Fruit fly (Drosophila melanogaster) whole organism, embryonic: ENCODE results near the gene armi.

Experiments used
- B-H1 ChIP-seq: fragments of 200-800 bp; sonication (Bioruptor generic); IDR thresholded peaks from 3 replicates; pipeline ENCODE4 v1.3.6; 2022; ENCODE audit warnings: missing biosample characterization, missing genetic modification characterization
- CG10431 ChIP-seq: fragments of 200-800 bp; sonication (Bioruptor generic); optimal IDR thresholded peaks from 3 replicates; lab custom pipeline; 2018; ENCODE audit warnings: missing biosample characterization, mild to moderate bottlenecking, missing genetic modification characterization
- CG11695 ChIP-seq: fragments of 200-800 bp; sonication (Bioruptor generic); IDR thresholded peaks from 3 replicates; pipeline ENCODE4 v1.3.6; 2022; ENCODE audit warnings: missing biosample characterization, missing genetic modification characterization
- CG12236 ChIP-seq: fragments of 200-800 bp; sonication (Bioruptor generic); optimal IDR thresholded peaks from 2 replicates; lab custom pipeline; 2016; ENCODE audit warnings: missing biosample characterization, missing genetic modification characterization
- CG13123 ChIP-seq: fragments of 200-800 bp; sonication (Bioruptor generic); optimal IDR thresholded peaks from 2 replicates; lab custom pipeline; 2016; ENCODE audit warnings: missing biosample characterization, missing genetic modification characterization
- CG14441 ChIP-seq: fragments of 200-800 bp; sonication (Bioruptor generic); IDR thresholded peaks from 2 replicates; pipeline ENCODE4 v1.3.6; 2022; ENCODE audit warnings: missing biosample characterization, missing genetic modification characterization
- CG17359 ChIP-seq: fragments of 200-800 bp; sonication (Bioruptor generic); optimal IDR thresholded peaks from 3 replicates; lab custom pipeline; 2018; ENCODE audit warnings: missing biosample characterization, mild to moderate bottlenecking, missing genetic modification characterization, moderate library complexity
- CG17361 ChIP-seq: fragments of 200-800 bp; sonication (Bioruptor generic); IDR thresholded peaks from 3 replicates; pipeline ENCODE4 v1.3.6; 2022; ENCODE audit warnings: missing biosample characterization, missing genetic modification characterization
- CG17612 ChIP-seq: fragments of 200-800 bp; sonication (Bioruptor generic); IDR thresholded peaks from 2 replicates; pipeline ENCODE4 v1.3.6; 2022; ENCODE audit warnings: missing biosample characterization, missing genetic modification characterization
- CG2129 ChIP-seq: fragments of 200-800 bp; sonication (Bioruptor generic); IDR thresholded peaks from 2 replicates; pipeline ENCODE4 v1.3.6; 2022; ENCODE audit warnings: missing biosample characterization, missing genetic modification characterization; ENCODE audit not compliant: partially characterized antibody
- CG31441 ChIP-seq: fragments of 200-800 bp; sonication (Bioruptor generic); IDR thresholded peaks from 2 replicates; pipeline ENCODE4 v1.3.6; 2022; ENCODE audit warnings: missing biosample characterization, missing genetic modification characterization
- CG3281 ChIP-seq: fragments of 200-800 bp; sonication (Bioruptor generic); optimal IDR thresholded peaks from 3 replicates; lab custom pipeline; 2017; ENCODE audit warnings: missing biosample characterization, mild to moderate bottlenecking, missing genetic modification characterization
- CG3726 ChIP-seq: fragments of 200-800 bp; sonication (Bioruptor generic); IDR thresholded peaks from 3 replicates; pipeline ENCODE4, ENCODE4 v1.3.6; 2022; ENCODE audit warnings: missing biosample characterization, missing genetic modification characterization
- CG4617 ChIP-seq: fragments of 200-800 bp; sonication (Bioruptor generic); optimal IDR thresholded peaks from 3 replicates; lab custom pipeline; 2016; ENCODE audit warnings: missing biosample characterization, missing genetic modification characterization, borderline replicate concordance
- CG7271 ChIP-seq: fragments of 200-800 bp; sonication (Bioruptor generic); optimal IDR thresholded peaks from 2 replicates; lab custom pipeline; 2018; ENCODE audit warnings: missing biosample characterization, mild to moderate bottlenecking, missing genetic modification characterization, moderate library complexity
- CG8089 ChIP-seq: fragments of 200-800 bp; sonication (Bioruptor generic); optimal IDR thresholded peaks from 3 replicates; lab custom pipeline; 2016; ENCODE audit warnings: missing biosample characterization, missing genetic modification characterization
- CG8290 ChIP-seq, 3 experiments: fragments of 200-800 bp; sonication (Bioruptor generic); optimal IDR thresholded peaks; 2 replicates each; lab custom pipeline; 2016 to 2019; ENCODE audit warnings: missing biosample characterization in 3 of 3, missing genetic modification characterization in 3 of 3, mild to moderate bottlenecking in 2 of 3, moderate library complexity in 1 of 3
- CG9727 ChIP-seq: fragments of 200-800 bp; sonication (Bioruptor generic); optimal IDR thresholded peaks from 3 replicates; lab custom pipeline; 2017; ENCODE audit warnings: missing biosample characterization, mild to moderate bottlenecking, missing genetic modification characterization
- CG9817 ChIP-seq: fragments of 200-800 bp; sonication (Bioruptor generic); optimal IDR thresholded peaks from 2 replicates; lab custom pipeline; 2018; ENCODE audit warnings: missing biosample characterization, mild to moderate bottlenecking, missing genetic modification characterization, moderate library complexity
- Deaf1 ChIP-seq: fragments of 200-800 bp; optimal IDR thresholded peaks from 3 replicates; lab custom pipeline; 2019; ENCODE audit warnings: missing biosample characterization, mild to moderate bottlenecking, missing genetic modification characterization, moderate library complexity
- Fer1 ChIP-seq: fragments of 200-800 bp; sonication (Bioruptor generic); optimal IDR thresholded peaks from 2 replicates; lab custom pipeline; 2017; ENCODE audit warnings: missing biosample characterization, mild to moderate bottlenecking, missing genetic modification characterization
- HLH4C ChIP-seq: fragments of 200-800 bp; sonication (Bioruptor generic); IDR thresholded peaks from 3 replicates; pipeline ENCODE4 v1.3.6; 2022; ENCODE audit warnings: missing biosample characterization, missing genetic modification characterization; ENCODE audit not compliant: partially characterized antibody
- HLH54F ChIP-seq: fragments of 200-800 bp; sonication (Bioruptor generic); optimal IDR thresholded peaks from 3 replicates; lab custom pipeline; 2016; ENCODE audit warnings: missing biosample characterization, missing genetic modification characterization
- Hmr ChIP-seq: fragments of 200-800 bp; sonication (Bioruptor generic); optimal IDR thresholded peaks from 3 replicates; lab custom pipeline; 2017; ENCODE audit warnings: mild to moderate bottlenecking, missing biosample characterization, missing genetic modification reagents, missing genetic modification characterization
- MBD-R2 ChIP-seq: fragments of 200-800 bp; sonication (Bioruptor generic); IDR thresholded peaks from 2 replicates; pipeline ENCODE4 v1.3.6; 2022; ENCODE audit warnings: missing biosample characterization, missing genetic modification characterization
- Meics ChIP-seq: fragments of 200-800 bp; sonication (Bioruptor generic); optimal IDR thresholded peaks from 2 replicates; lab custom pipeline; 2017; ENCODE audit warnings: missing biosample characterization, mild to moderate bottlenecking, missing genetic modification characterization
- Myb ChIP-seq: fragments of 200-800 bp; sonication (Bioruptor generic); optimal IDR thresholded peaks from 2 replicates; lab custom pipeline; 2016; ENCODE audit warnings: missing biosample characterization, missing genetic modification characterization
- Ptx1 ChIP-seq: fragments of 200-800 bp; sonication (Bioruptor generic); IDR thresholded peaks from 2 replicates; pipeline ENCODE4 v1.3.6; 2022; ENCODE audit warnings: missing biosample characterization, missing genetic modification characterization
- Side ChIP-seq: fragments of 200-800 bp; sonication (Bioruptor generic); optimal IDR thresholded peaks from 2 replicates; lab custom pipeline; 2016; ENCODE audit warnings: missing biosample characterization, missing genetic modification characterization
- Sox102F ChIP-seq: fragments of 200-800 bp; sonication (Bioruptor generic); optimal IDR thresholded peaks from 2 replicates; lab custom pipeline; 2018; ENCODE audit warnings: missing biosample characterization, mild to moderate bottlenecking, missing genetic modification characterization, moderate library complexity
- Xbp1 ChIP-seq: fragments of 200-800 bp; sonication (Bioruptor generic); optimal IDR thresholded peaks from 3 replicates; lab custom pipeline; 2016; ENCODE audit warnings: missing biosample characterization, mild to moderate bottlenecking, missing genetic modification characterization
- bcd ChIP-seq: fragments of 200-800 bp; sonication (Bioruptor generic); optimal IDR thresholded peaks from 2 replicates; lab custom pipeline; 2017; ENCODE audit warnings: missing biosample characterization, mild to moderate bottlenecking, missing genetic modification characterization
- ci ChIP-seq: fragments of 200-800 bp; sonication (Bioruptor generic); IDR thresholded peaks from 3 replicates; pipeline ENCODE4 v1.3.6; 2022; ENCODE audit warnings: missing biosample characterization, missing genetic modification characterization
- dan ChIP-seq: fragments of 200-800 bp; sonication (Bioruptor generic); IDR thresholded peaks from 2 replicates; pipeline ENCODE4 v1.3.6; 2022; ENCODE audit warnings: missing biosample characterization, missing genetic modification characterization
- dm ChIP-seq: fragments of 200-800 bp; sonication (Bioruptor generic); optimal IDR thresholded peaks from 3 replicates; lab custom pipeline; 2016; ENCODE audit warnings: missing biosample characterization, missing genetic modification characterization
- dmrt99B ChIP-seq: fragments of 200-800 bp; sonication (Bioruptor generic); optimal IDR thresholded peaks from 2 replicates; lab custom pipeline; 2018; ENCODE audit warnings: missing biosample characterization, mild to moderate bottlenecking, missing genetic modification characterization, moderate library complexity
- dysf ChIP-seq: fragments of 200-800 bp; sonication (Bioruptor generic); IDR thresholded peaks from 3 replicates; pipeline ENCODE4 v1.3.6; 2022; ENCODE audit warnings: missing biosample characterization, missing genetic modification characterization
- gcm ChIP-seq: fragments of 200-800 bp; sonication (Bioruptor generic); optimal IDR thresholded peaks from 2 replicates; lab custom pipeline; 2019; ENCODE audit warnings: missing biosample characterization, mild to moderate bottlenecking, missing genetic modification characterization, moderate library complexity
- gcm2 ChIP-seq: fragments of 200-800 bp; sonication (Bioruptor generic); optimal IDR thresholded peaks from 2 replicates; lab custom pipeline; 2016; ENCODE audit warnings: missing biosample characterization, missing genetic modification characterization
- hkb ChIP-seq, 2 experiments: fragments of 200-800 bp in 1 of 2; fragments of >200 bp in 1 of 2; sonication (Bioruptor generic) in 1 of 2; IDR thresholded peaks in 1 of 2; optimal IDR thresholded peaks in 1 of 2; 2 replicates each; pipeline versions ENCODE4 v1.3.6 to Lab custom; 2017 to 2022; ENCODE audit warnings: missing biosample characterization in 1 of 2, missing genetic modification characterization in 1 of 2
- klu ChIP-seq: fragments of 200-800 bp; sonication (Bioruptor generic); IDR thresholded peaks from 2 replicates; pipeline ENCODE4 v1.3.6; 2022; ENCODE audit warnings: missing biosample characterization, missing genetic modification characterization
- lab ChIP-seq: fragments of 200-800 bp; sonication (Bioruptor generic); optimal IDR thresholded peaks from 3 replicates; lab custom pipeline; 2017; ENCODE audit warnings: missing biosample characterization, missing genetic modification characterization, mild to moderate bottlenecking, moderate library complexity, missing genetic modification reagents
- lilli ChIP-seq: fragments of 200-800 bp; sonication (Bioruptor generic); optimal IDR thresholded peaks from 3 replicates; lab custom pipeline; 2016; ENCODE audit warnings: missing biosample characterization, missing genetic modification characterization
- onecut ChIP-seq: fragments of 200-800 bp; sonication (Bioruptor generic); IDR thresholded peaks from 2 replicates; pipeline ENCODE4 v1.3.6; 2022; ENCODE audit warnings: missing biosample characterization, missing genetic modification characterization
- prd ChIP-seq, 3 experiments: fragments of >200 bp in 2 of 3; fragments of 200-800 bp in 1 of 3; sonication (Bioruptor generic) in 1 of 3; optimal IDR thresholded peaks in 2 of 3; IDR thresholded peaks in 1 of 3; 2 replicates in 2 of 3; 3 replicates in 1 of 3; pipeline versions ENCODE4 v1.3.6 to Lab custom; 2017 to 2022; ENCODE audit warnings: missing biosample characterization in 1 of 3, missing genetic modification characterization in 1 of 3
- ro ChIP-seq: fragments of 200-800 bp; sonication (Bioruptor generic); IDR thresholded peaks from 2 replicates; pipeline ENCODE4 v1.3.6; 2022; ENCODE audit warnings: missing biosample characterization, missing genetic modification characterization
- row ChIP-seq: fragments of 200-800 bp; sonication (Bioruptor generic); IDR thresholded peaks from 3 replicates; pipeline ENCODE4 v1.3.6; 2022; ENCODE audit warnings: missing biosample characterization, missing genetic modification characterization
- sob ChIP-seq: fragments of 200-800 bp; sonication (Bioruptor generic); IDR thresholded peaks from 2 replicates; pipeline ENCODE4 v1.3.6; 2022; ENCODE audit warnings: missing biosample characterization, missing genetic modification characterization
- sqz ChIP-seq: fragments of 200-800 bp; sonication (Bioruptor generic); optimal IDR thresholded peaks from 3 replicates; lab custom pipeline; 2018; ENCODE audit warnings: missing biosample characterization, mild to moderate bottlenecking, missing genetic modification characterization

Gene armi

DNA sequence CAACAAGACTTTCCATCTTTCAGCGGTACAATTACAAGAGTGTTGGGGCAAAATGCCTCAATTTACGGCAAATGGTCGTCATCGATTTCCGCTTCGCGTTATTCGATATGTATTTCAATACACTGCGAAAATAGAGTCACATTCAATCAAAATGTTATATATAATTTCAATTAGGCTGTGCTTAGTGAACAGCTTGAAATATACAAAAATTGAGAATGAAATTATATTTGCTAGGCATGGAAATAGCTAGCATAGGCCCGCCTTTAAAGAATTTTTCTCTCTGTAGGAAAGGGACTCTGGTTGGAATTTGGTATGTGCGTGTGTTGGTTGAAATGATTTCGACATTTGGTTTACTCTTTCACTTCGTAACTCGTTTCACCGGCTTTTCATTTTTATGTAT, 18.4 kb downstream of the armi start:
- TF ChIP-seq dysf (GFP tag; lab: Robert Waterston, UW) (peak; percentile 39; the same call in 1 of the 3 replicates), CG17361 (no peak), sob (peak; percentile 48; the same call in 1 of the 2 replicates), Deaf1 (tag; lab: Kevin White, UChicago) (no peak), CG9727 (GFP tag; lab: Kevin White, UChicago) (no peak), CG9817 (tag; lab: Kevin White, UChicago) (peak; percentile 20), Xbp1 (GFP tag; lab: Kevin White, UChicago) (no peak), CG17359 (tag; lab: Kevin White, UChicago) (peak; percentile 13), onecut (GFP tag; lab: Robert Waterston, UW) (peak; percentile 29; the same call in 1 of the 2 replicates), lab (GFP tag; lab: Kevin White, UChicago) (peak; percentile 49), CG4617 (GFP tag; lab: Kevin White, UChicago) (no peak), gcm (GFP tag; lab: Kevin White, UChicago) (no peak), CG3281 (GFP tag; lab: Kevin White, UChicago) (peak; percentile 11), dm (GFP tag; lab: Kevin White, UChicago) (no peak), B-H1 (GFP tag; lab: Robert Waterston, UW) (no peak), bcd (GFP tag; lab: Kevin White, UChicago) (no peak), Hmr (peak; percentile 11), CG3726 (GFP tag; lab: Robert Waterston, UW) (no peak), klu (GFP tag; lab: Robert Waterston, UW) (0 out of 2 replicates have a peak, but pooled peaks have one; percentile 35), HLH54F (GFP tag; lab: Kevin White, UChicago) (no peak), CG31441 (no peak), CG8290 (GFP tag; optimal IDR thresholded peaks at IDR 0.05; lab: Kevin White, UChicago) (no peak), CG8290 (tag; optimal IDR thresholded peaks at IDR 0.05; lab: Kevin White, UChicago) (peak in 1 of 2 experiments; percentile 42), CG11695 (GFP tag; lab: Robert Waterston, UW) (peak; percentile 43; the same call in 1 of the 3 replicates), CG13123 (GFP tag; lab: Kevin White, UChicago) (no peak), Sox102F (peak; percentile 19), gcm2 (no peak), Ptx1 (peak; percentile 40), CG14441 (GFP tag; lab: Robert Waterston, UW) (0 out of 2 replicates have a peak, but pooled peaks have one; percentile 33), CG17612 (GFP tag; lab: Robert Waterston, UW) (no peak), Myb (GFP tag; lab: Kevin White, UChicago) (no peak), CG10431 (GFP tag; lab: Kevin White, UChicago) (no peak), ro (0 out of 2 replicates have a peak, but pooled peaks have one; percentile 7), lilli (GFP tag; lab: Kevin White, UChicago) (peak; percentile 18), CG7271 (tag; lab: Kevin White, UChicago) (no peak), Fer1 (GFP tag; lab: Kevin White, UChicago) (peak; percentile 26), sqz (GFP tag; lab: Kevin White, UChicago) (no peak), CG12236 (GFP tag; lab: Kevin White, UChicago) (no peak), row (GFP tag; lab: Robert Waterston, UW) (peak; percentile 51; the same call in 1 of the 3 replicates), ci (GFP tag; lab: Robert Waterston, UW) (peak; percentile 60; the same call in 2 of the 3 replicates), Meics (GFP tag; lab: Kevin White, UChicago) (peak; percentile 38), hkb (optimal IDR thresholded peaks at IDR 0.05; lab: Kevin White, UChicago) (no peak), hkb (GFP tag; IDR thresholded peaks at IDR 0.05; lab: Robert Waterston, UW) (0 out of 2 replicates have a peak, but pooled peaks have one; percentile 32), dan (GFP tag; lab: Robert Waterston, UW) (no peak), prd (optimal IDR thresholded peaks at IDR 0.05; lab: Kevin White, UChicago) (no peak), prd (GFP tag; IDR thresholded peaks at IDR 0.05; lab: Robert Waterston, UW) (peak; percentile 49; the same call in 2 of the 3 replicates), CG2129 (GFP tag; lab: Robert Waterston, UW) (no peak), Side (GFP tag; lab: Kevin White, UChicago) (no peak), HLH4C (GFP tag; lab: Robert Waterston, UW) (no peak), dmrt99B (tag; lab: Kevin White, UChicago) (peak; percentile 9), MBD-R2 (GFP tag; lab: Robert Waterston, UW) (no peak), CG8089 (GFP tag; lab: Kevin White, UChicago) (no peak)
